Fruit fly (Drosophila melanogaster): ENCODE measurements around the gene Smr.

The Smr gene

dm6 chrX:12763467-12763866 lies 21.0 kb upstream of the Smr start, which contains the start of gene pira (continued):
- TF ChIP-seq BEAF-32 (GFP tag; optimal IDR thresholded peaks at IDR 0.05) (peak; percentile 67), CG5180 (GFP tag; optimal IDR thresholded peaks at IDR 0.05) (no peak), CG10959 (GFP tag; IDR thresholded peaks at IDR 0.05) (no peak), shn (GFP tag; optimal IDR thresholded peaks at IDR 0.05) (no peak), CG34422 (GFP tag; IDR thresholded peaks at IDR 0.05) (no peak), CG1792 (GFP tag; optimal IDR thresholded peaks at IDR 0.05) (no peak), CG1647 (GFP tag; optimal IDR thresholded peaks at IDR 0.05) (no peak), HLH3B (GFP tag; IDR thresholded peaks at IDR 0.05) (no peak), fd64A (GFP tag; optimal IDR thresholded peaks at IDR 0.05) (no peak), Atf3 (GFP tag; optimal IDR thresholded peaks at IDR 0.05) (no peak), CG7372 (GFP tag; IDR thresholded peaks at IDR 0.05) (no peak), CG3726 (GFP tag; IDR thresholded peaks at IDR 0.05) (no peak), CG7839 (tag; optimal IDR thresholded peaks at IDR 0.05) (no peak), hbn (GFP tag; IDR thresholded peaks at IDR 0.05; ENCODE audit: partially characterized antibody) (peak; percentile 68), tgo (GFP tag; IDR thresholded peaks at IDR 0.05) (no peak), Bgb (GFP tag; IDR thresholded peaks at IDR 0.05; ENCODE audit: partially characterized antibody) (peak; percentile 85), CG3995 (GFP tag; optimal IDR thresholded peaks at IDR 0.05) (peak; percentile 69), crc (GFP tag; optimal IDR thresholded peaks at IDR 0.05) (no peak), chif (GFP tag; optimal IDR thresholded peaks at IDR 0.05) (no peak), Sox100B (GFP tag; optimal IDR thresholded peaks at IDR 0.05) (no peak), scrt (GFP tag; optimal IDR thresholded peaks at IDR 0.05) (no peak), schlank (tag; optimal IDR thresholded peaks at IDR 0.05) (no peak), CG34376 (GFP tag; optimal IDR thresholded peaks at IDR 0.05) (no peak), CG6689 (GFP tag; IDR thresholded peaks at IDR 0.05) (no peak), maf-S (GFP tag; optimal IDR thresholded peaks at IDR 0.05) (no peak), gcm2 (GFP tag; optimal IDR thresholded peaks at IDR 0.05) (no peak), GATAe (GFP tag; conservative IDR thresholded peaks at IDR 0.05) (no peak), CG17359 (tag; optimal IDR thresholded peaks at IDR 0.05) (no peak), stc (GFP tag; IDR thresholded peaks at IDR 0.05) (no peak), seq (GFP tag; IDR thresholded peaks at IDR 0.05) (no peak), Meics (GFP tag; optimal IDR thresholded peaks at IDR 0.05) (no peak), CG11093 (GFP tag; IDR thresholded peaks at IDR 0.05) (no peak), lola (GFP tag; optimal IDR thresholded peaks at IDR 0.05) (no peak), CG15269 (tag; optimal IDR thresholded peaks at IDR 0.05) (no peak), inv (GFP tag; IDR thresholded peaks at IDR 0.05; ENCODE audit: partially characterized antibody) (peak; percentile 61), CG33557 (GFP tag; optimal IDR thresholded peaks at IDR 0.05) (no peak), bbx (GFP tag; IDR thresholded peaks at IDR 0.05; ENCODE audit: partially characterized antibody) (peak; percentile 84), B-H2 (GFP tag; optimal IDR thresholded peaks at IDR 0.05) (no peak), z (GFP tag; IDR thresholded peaks at IDR 0.05) (no peak), H15 (GFP tag; IDR thresholded peaks at IDR 0.05) (no peak), gem (tag; optimal IDR thresholded peaks at IDR 0.05) (no peak), zf30C (GFP tag; optimal IDR thresholded peaks at IDR 0.05) (no peak), Stat92E (GFP tag; optimal IDR thresholded peaks at IDR 0.05) (no peak), zen2 (GFP tag; IDR thresholded peaks at IDR 0.05; ENCODE audit: partially characterized antibody) (peak; percentile 57; the same call in 1 of the 3 replicates), CG11398 (GFP tag; optimal IDR thresholded peaks at IDR 0.05) (no peak), CG2202 (tag; optimal IDR thresholded peaks at IDR 0.05) (no peak), stwl (tag; optimal IDR thresholded peaks at IDR 0.05) (peak; percentile 38), Nf-YB (GFP tag; optimal IDR thresholded peaks at IDR 0.05) (no peak), CG10267 (tag; optimal IDR thresholded peaks at IDR 0.05) (no peak), Trl (optimal IDR thresholded peaks at IDR 0.05) (no peak), Trl (GFP tag; optimal IDR thresholded peaks at IDR 0.05) (no peak)
